Fruit fly (Drosophila melanogaster): ENCODE measurements around the gene DNAlig3.

Gene DNAlig3

dm6 chr3R:12413274-12413958 lies 11.8 kb upstream of the DNAlig3 start, which contains the start of the genes Dip-C and pps (continued):
- TF ChIP-seq Mrtf (GFP tag; IDR thresholded peaks at IDR 0.05): no peak
- no peak for TF ChIP-seq CG2678 (tag; optimal IDR thresholded peaks at IDR 0.05)
- no peak for TF ChIP-seq bsh (GFP tag; optimal IDR thresholded peaks at IDR 0.05)
- no peak for TF ChIP-seq CG6813 (GFP tag; optimal IDR thresholded peaks at IDR 0.05)
- TF ChIP-seq tna (GFP tag; IDR thresholded peaks at IDR 0.05; ENCODE audit: partially characterized antibody): no peak
- peak; percentile 60 for TF ChIP-seq Sry-δ (GFP tag; optimal IDR thresholded peaks at IDR 0.05)
- peak; percentile 74 for TF ChIP-seq Bgb (GFP tag; IDR thresholded peaks at IDR 0.05; ENCODE audit: partially characterized antibody)
- TF ChIP-seq lmd (GFP tag; IDR thresholded peaks at IDR 0.05): no peak
- TF ChIP-seq Camta (GFP tag; optimal IDR thresholded peaks at IDR 0.05): no peak
- TF ChIP-seq CG32767 (GFP tag; IDR thresholded peaks at IDR 0.05): no peak
- TF ChIP-seq CG10209 (GFP tag; optimal IDR thresholded peaks at IDR 0.05): no peak
- no peak for TF ChIP-seq Drgx (GFP tag; IDR thresholded peaks at IDR 0.05)
- no peak for TF ChIP-seq CG12942 (GFP tag; optimal IDR thresholded peaks at IDR 0.05)
- TF ChIP-seq MBD-R2 (GFP tag; IDR thresholded peaks at IDR 0.05): peak; percentile 84
- TF ChIP-seq ato (GFP tag; IDR thresholded peaks at IDR 0.05; ENCODE audit: partially characterized antibody): peak; percentile 58; the same call in 1 of the 2 replicates
- peak; percentile 27 for TF ChIP-seq CG30020 (tag; optimal IDR thresholded peaks at IDR 0.05)
- no peak for TF ChIP-seq sens-2 (GFP tag; IDR thresholded peaks at IDR 0.05)
- no peak for TF ChIP-seq mam (GFP tag; optimal IDR thresholded peaks at IDR 0.05)
- TF ChIP-seq D (optimal IDR thresholded peaks at IDR 0.05): no peak
- no peak for TF ChIP-seq D (GFP tag; optimal IDR thresholded peaks at IDR 0.05)
- no peak for TF ChIP-seq Lhr (GFP tag; optimal IDR thresholded peaks at IDR 0.05)
- TF ChIP-seq Mad (GFP tag; optimal IDR thresholded peaks at IDR 0.05): no peak
- TF ChIP-seq dysf (GFP tag; IDR thresholded peaks at IDR 0.05): no peak
- no peak for TF ChIP-seq Hey (tag; optimal IDR thresholded peaks at IDR 0.05)
- no peak for TF ChIP-seq cad (GFP tag; optimal IDR thresholded peaks at IDR 0.05)
- TF ChIP-seq bab2 (GFP tag; optimal IDR thresholded peaks at IDR 0.05): no peak
- no peak for TF ChIP-seq TFAM (GFP tag; optimal IDR thresholded peaks at IDR 0.05)
- TF ChIP-seq Hmr (GFP tag; optimal IDR thresholded peaks at IDR 0.05): no peak
- no peak for TF ChIP-seq CG31441 (GFP tag; IDR thresholded peaks at IDR 0.05)
- peak; percentile 82 for TF ChIP-seq BEAF-32 (GFP tag; optimal IDR thresholded peaks at IDR 0.05)
- peak; percentile 44 for TF ChIP-seq CG34376 (GFP tag; optimal IDR thresholded peaks at IDR 0.05)
- no peak for TF ChIP-seq CG17568 (GFP tag; optimal IDR thresholded peaks at IDR 0.05)
- TF ChIP-seq CG4617 (GFP tag; optimal IDR thresholded peaks at IDR 0.05; ENCODE audit: borderline replicate concordance): peak; percentile 85
- TF ChIP-seq Max (GFP tag; optimal IDR thresholded peaks at IDR 0.05): no peak
- no peak for TF ChIP-seq tgo (GFP tag; IDR thresholded peaks at IDR 0.05)
- TF ChIP-seq nom (GFP tag; optimal IDR thresholded peaks at IDR 0.05): peak; percentile 43
- TF ChIP-seq Taf1 (GFP tag; IDR thresholded peaks at IDR 0.05): no peak
- TF ChIP-seq Scr (GFP tag; IDR thresholded peaks at IDR 0.05; ENCODE audit: partially characterized antibody): peak; percentile 76
- no peak for TF ChIP-seq odd (GFP tag; optimal IDR thresholded peaks at IDR 0.05)
- TF ChIP-seq tx (GFP tag; optimal IDR thresholded peaks at IDR 0.05): no peak
- no peak for TF ChIP-seq sr (GFP tag; IDR thresholded peaks at IDR 0.05)
- peak; percentile 39; the same call in 1 of the 3 replicates for TF ChIP-seq CG7963 (GFP tag; IDR thresholded peaks at IDR 0.05; ENCODE audit: partially characterized antibody)
- TF ChIP-seq CG4730 (GFP tag; IDR thresholded peaks at IDR 0.05): no peak
- peak; percentile 69 for TF ChIP-seq pzg (GFP tag; optimal IDR thresholded peaks at IDR 0.05)
- peak; percentile 59 for TF ChIP-seq exex (tag; optimal IDR thresholded peaks at IDR 0.05)
- peak; percentile 23 for TF ChIP-seq mirr (GFP tag; optimal IDR thresholded peaks at IDR 0.05)
- TF ChIP-seq CG9797 (GFP tag; optimal IDR thresholded peaks at IDR 0.05): peak; percentile 70
- TF ChIP-seq CG8924 (tag; optimal IDR thresholded peaks at IDR 0.05): peak; percentile 37
- no peak for TF ChIP-seq CG6683 (GFP tag; optimal IDR thresholded peaks at IDR 0.05)
- TF ChIP-seq CG3407 (GFP tag; optimal IDR thresholded peaks at IDR 0.05): no peak

Measured in whole organism, embryonic.